Worm (Caenorhabditis elegans): ENCODE results near the gene dop-1.

- peak in 1 of 6 experiments; percentile 13 for TF ChIP-seq elt-3 (tag; optimal IDR thresholded peaks at IDR 0.05)
- no peak for TF ChIP-seq zag-1 (tag; optimal IDR thresholded peaks at IDR 0.05)
Measured at ce11 chrX:4386493-4386892, 32.2 kb downstream of the dop-1 start.
